Fruit fly (Drosophila melanogaster): ENCODE results near the gene CG9451.

Gene CG9451

dm6 chr3L:19516547-19516946, 15.9 kb upstream of the CG9451 start (continued):
- TF ChIP-seq CG6765 (GFP tag; optimal IDR thresholded peaks at IDR 0.05) (peak; percentile 90), bab2 (GFP tag; optimal IDR thresholded peaks at IDR 0.05) (peak; percentile 88), shn (GFP tag; optimal IDR thresholded peaks at IDR 0.05) (peak; percentile 86), Fer2 (tag; optimal IDR thresholded peaks at IDR 0.05) (peak; percentile 91), CG13894 (tag; optimal IDR thresholded peaks at IDR 0.05) (peak; percentile 78), Med (GFP tag) (peak; percentile 99), CG10209 (GFP tag; optimal IDR thresholded peaks at IDR 0.05) (peak; percentile 86), slbo (GFP tag; IDR thresholded peaks at IDR 0.05) (peak; percentile 95), CG7928 (GFP tag; optimal IDR thresholded peaks at IDR 0.05) (peak; percentile 49), luna (GFP tag; optimal IDR thresholded peaks at IDR 0.05) (peak; percentile 95), eve (GFP tag; optimal IDR thresholded peaks at IDR 0.05) (no peak), CG15514 (GFP tag; optimal IDR thresholded peaks at IDR 0.05) (peak; percentile 76), Vsx1 (GFP tag; optimal IDR thresholded peaks at IDR 0.05) (peak; percentile 84), CG4707 (GFP tag; optimal IDR thresholded peaks at IDR 0.05) (peak; percentile 48), Hr78 (GFP tag; optimal IDR thresholded peaks at IDR 0.05) (no peak), Side (GFP tag; optimal IDR thresholded peaks at IDR 0.05) (peak; percentile 94)

dm6 chr3L:19512672-19513071, 12.1 kb upstream of the CG9451 start:
- no peak for TF ChIP-seq tup (GFP tag; optimal IDR thresholded peaks at IDR 0.05)
- no peak for TF ChIP-seq CG15011 (GFP tag; optimal IDR thresholded peaks at IDR 0.05)
- peak; percentile 65 for TF ChIP-seq Med (GFP tag)
- no peak for TF ChIP-seq CG9932 (GFP tag; IDR thresholded peaks at IDR 0.05)
- no peak for TF ChIP-seq row (GFP tag; IDR thresholded peaks at IDR 0.05)
- TF ChIP-seq psq (GFP tag; optimal IDR thresholded peaks at IDR 0.05), result no peak
- no peak for TF ChIP-seq croc (GFP tag; conservative IDR thresholded peaks at IDR 0.05)
- TF ChIP-seq CG32532 (GFP tag; IDR thresholded peaks at IDR 0.05), result no peak
- no peak for TF ChIP-seq chn (GFP tag; optimal IDR thresholded peaks at IDR 0.05)
- TF ChIP-seq CG10565 (GFP tag; optimal IDR thresholded peaks at IDR 0.05), result no peak
- TF ChIP-seq D19A (tag; optimal IDR thresholded peaks at IDR 0.05), result no peak
- no peak for TF ChIP-seq Hmx (GFP tag; optimal IDR thresholded peaks at IDR 0.05)
- TF ChIP-seq Nf-YB (GFP tag; optimal IDR thresholded peaks at IDR 0.05), result no peak
- no peak for TF ChIP-seq bigmax (GFP tag; optimal IDR thresholded peaks at IDR 0.05)
- TF ChIP-seq CG2199 (GFP tag; IDR thresholded peaks at IDR 0.05), result no peak
- no peak for TF ChIP-seq sr (GFP tag; IDR thresholded peaks at IDR 0.05)
- no peak for TF ChIP-seq CG10654 (GFP tag; optimal IDR thresholded peaks at IDR 0.05)
- TF ChIP-seq Aef1 (GFP tag; IDR thresholded peaks at IDR 0.05), result no peak
- no peak for TF ChIP-seq bcd (GFP tag; optimal IDR thresholded peaks at IDR 0.05)
- TF ChIP-seq eyg (GFP tag; optimal IDR thresholded peaks at IDR 0.05), result no peak
- no peak for TF ChIP-seq E2f1 (GFP tag; IDR thresholded peaks at IDR 0.05)
- no peak for TF ChIP-seq CG10267 (tag; optimal IDR thresholded peaks at IDR 0.05)
- no peak for TF ChIP-seq CG17328 (GFP tag; IDR thresholded peaks at IDR 0.05)
- 0 out of 2 replicates have a peak, but pooled peaks have one; percentile 32 for TF ChIP-seq Rfx (GFP tag; IDR thresholded peaks at IDR 0.05)
- TF ChIP-seq CG9609 (GFP tag; optimal IDR thresholded peaks at IDR 0.05), result no peak
- no peak for TF ChIP-seq Mrtf (GFP tag; IDR thresholded peaks at IDR 0.05)
- TF ChIP-seq tin (GFP tag; optimal IDR thresholded peaks at IDR 0.05), result no peak
- 0 out of 3 replicates have a peak, but pooled peaks have one; percentile 19 for TF ChIP-seq dysf (GFP tag; IDR thresholded peaks at IDR 0.05)
- TF ChIP-seq seq (GFP tag; IDR thresholded peaks at IDR 0.05), result no peak
- peak; percentile 64 for TF ChIP-seq Ets65A (GFP tag)
- no peak for TF ChIP-seq CG10209 (GFP tag; optimal IDR thresholded peaks at IDR 0.05)
- no peak for TF ChIP-seq tna (GFP tag; IDR thresholded peaks at IDR 0.05; ENCODE audit: partially characterized antibody)
- TF ChIP-seq slbo (GFP tag; IDR thresholded peaks at IDR 0.05), result peak; percentile 26; the same call in 1 of the 2 replicates
- TF ChIP-seq CG18599 (GFP tag; optimal IDR thresholded peaks at IDR 0.05), result peak; percentile 16
- TF ChIP-seq trh (GFP tag; optimal IDR thresholded peaks at IDR 0.05), result no peak
- TF ChIP-seq hbn (GFP tag; IDR thresholded peaks at IDR 0.05; ENCODE audit: partially characterized antibody), result no peak
- TF ChIP-seq shn (GFP tag; optimal IDR thresholded peaks at IDR 0.05), result no peak
- TF ChIP-seq jumu (GFP tag; optimal IDR thresholded peaks at IDR 0.05), result no peak
- no peak for TF ChIP-seq salm (tag; optimal IDR thresholded peaks at IDR 0.05)
